Worm (Caenorhabditis elegans) whole organism, L4/young adult: ENCODE measurements around the gene lin-18.

Experiments
- W03F9.2 ChIP-seq: fragments of 150-350 bp; optimal IDR thresholded peaks from 2 replicates; lab custom pipeline; 2014; ENCODE audit warnings: missing biosample characterization, missing genetic modification characterization
- dao-5 ChIP-seq: sonication (generic microtip); optimal IDR thresholded peaks from 2 replicates; lab custom pipeline; 2016; ENCODE audit warnings: missing genotype, missing genetic modification characterization, moderate library complexity, missing compliant biosample characterization
- him-1 ChIP-seq: sonication (generic microtip); optimal IDR thresholded peaks from 2 replicates; lab custom pipeline; 2016; ENCODE audit warnings: missing genotype, missing genetic modification reagents, missing genetic modification characterization, missing compliant biosample characterization

ce11 chrX:3942267-3942666 lies 16.1 kb upstream of the lin-18 start, which contains the start of gene T19D2.13:
- TF ChIP-seq dao-5 (tag; lab: Kevin White, UChicago) (no peak), him-1 (tag; lab: Kevin White, UChicago) (no peak), W03F9.2 (no peak)
